Fruit fly (Drosophila melanogaster) whole organism, embryonic: ENCODE data around the gene Ctr9.

Experiments used
- CG1024 ChIP-seq: fragments of 200-800 bp; sonication (Bioruptor generic); IDR thresholded peaks from 2 replicates; pipeline ENCODE4 v1.3.6; 2022; ENCODE audit warnings: missing biosample characterization, missing genetic modification characterization
- CG10979 ChIP-seq: fragments of 200-800 bp; sonication (Bioruptor generic); optimal IDR thresholded peaks from 2 replicates; lab custom pipeline; 2018; ENCODE audit warnings: missing biosample characterization, mild to moderate bottlenecking, missing genetic modification characterization, moderate library complexity
- CG11085 ChIP-seq: fragments of 200-800 bp; sonication (Bioruptor generic); IDR thresholded peaks from 2 replicates; pipeline ENCODE4 v1.3.6; 2022; ENCODE audit warnings: missing biosample characterization, missing genetic modification characterization
- CG11398 ChIP-seq: fragments of 200-800 bp; sonication (Bioruptor generic); optimal IDR thresholded peaks from 2 replicates; lab custom pipeline; 2016; ENCODE audit warnings: missing biosample characterization, missing genetic modification characterization
- CG12155 ChIP-seq: fragments of 200-800 bp; sonication (Bioruptor generic); optimal IDR thresholded peaks from 3 replicates; lab custom pipeline; 2016; ENCODE audit warnings: missing biosample characterization, missing genetic modification characterization
- CG12219 ChIP-seq: fragments of 200-800 bp; sonication (Bioruptor generic); optimal IDR thresholded peaks from 3 replicates; lab custom pipeline; 2018; ENCODE audit warnings: missing biosample characterization, mild to moderate bottlenecking, missing genetic modification characterization
- CG12391 ChIP-seq: fragments of 200-800 bp; sonication (Bioruptor generic); optimal IDR thresholded peaks from 3 replicates; lab custom pipeline; 2018; ENCODE audit warnings: missing biosample characterization, mild to moderate bottlenecking, missing genetic modification characterization, moderate library complexity
- CG12769 ChIP-seq: fragments of 200-800 bp; sonication (Bioruptor generic); optimal IDR thresholded peaks from 2 replicates; lab custom pipeline; 2019; ENCODE audit warnings: missing biosample characterization, mild to moderate bottlenecking, missing genetic modification characterization, moderate library complexity
- CG14860 ChIP-seq: fragments of 200-800 bp; sonication (Bioruptor generic); IDR thresholded peaks from 3 replicates; pipeline ENCODE4 v1.3.6; 2022; ENCODE audit warnings: missing biosample characterization, missing genetic modification characterization; ENCODE audit not compliant: partially characterized antibody
- CG15073 ChIP-seq: fragments of 200-800 bp; sonication (Bioruptor generic); optimal IDR thresholded peaks from 2 replicates; lab custom pipeline; 2016; ENCODE audit warnings: missing biosample characterization, missing genetic modification characterization
- CG2199 ChIP-seq: fragments of 200-800 bp; sonication (Bioruptor generic); IDR thresholded peaks from 3 replicates; pipeline ENCODE4 v1.3.6; 2022; ENCODE audit warnings: missing biosample characterization, missing genetic modification characterization
- CG32772 ChIP-seq: fragments of 200-800 bp; sonication (Bioruptor generic); IDR thresholded peaks from 2 replicates; pipeline ENCODE4 v1.3.6; 2022; ENCODE audit warnings: missing biosample characterization, missing genetic modification characterization
- CG4328 ChIP-seq: fragments of 200-800 bp; sonication (Bioruptor generic); optimal IDR thresholded peaks from 3 replicates; lab custom pipeline; 2017; ENCODE audit warnings: missing biosample characterization, missing genetic modification reagents, missing genetic modification characterization
- CG4617 ChIP-seq: fragments of 200-800 bp; sonication (Bioruptor generic); optimal IDR thresholded peaks from 3 replicates; lab custom pipeline; 2016; ENCODE audit warnings: missing biosample characterization, missing genetic modification characterization, borderline replicate concordance
- CG6689 ChIP-seq: fragments of 200-800 bp; sonication (Bioruptor generic); IDR thresholded peaks from 2 replicates; pipeline ENCODE4 v1.3.6; 2022; ENCODE audit warnings: missing biosample characterization, missing genetic modification characterization
- CG6813 ChIP-seq: fragments of 200-800 bp; sonication (Bioruptor generic); optimal IDR thresholded peaks from 2 replicates; lab custom pipeline; 2017; ENCODE audit warnings: missing biosample characterization, missing genetic modification characterization, mild to moderate bottlenecking, moderate library complexity, missing genetic modification reagents
- CG7556 ChIP-seq: fragments of 200-800 bp; sonication (Bioruptor generic); optimal IDR thresholded peaks from 2 replicates; lab custom pipeline; 2017; ENCODE audit warnings: missing biosample characterization, mild to moderate bottlenecking, missing genetic modification characterization
- CG7928 ChIP-seq: fragments of 200-800 bp; sonication (Bioruptor generic); optimal IDR thresholded peaks from 2 replicates; lab custom pipeline; 2017; ENCODE audit warnings: missing biosample characterization, mild to moderate bottlenecking, missing genetic modification characterization
- CG7963 ChIP-seq: fragments of 200-800 bp; sonication (Bioruptor generic); IDR thresholded peaks from 3 replicates; pipeline ENCODE4 v1.3.6; 2022; ENCODE audit warnings: missing biosample characterization, missing genetic modification characterization; ENCODE audit not compliant: partially characterized antibody
- CG7987 ChIP-seq: fragments of 200-800 bp; sonication (Bioruptor generic); optimal IDR thresholded peaks from 2 replicates; lab custom pipeline; 2018; ENCODE audit warnings: missing biosample characterization, mild to moderate bottlenecking, missing genetic modification characterization, moderate library complexity
- CG8281 ChIP-seq: fragments of 200-800 bp; sonication (Bioruptor generic); optimal IDR thresholded peaks from 2 replicates; lab custom pipeline; 2018; ENCODE audit warnings: missing biosample characterization, mild to moderate bottlenecking, missing genetic modification characterization, moderate library complexity
- CG8944 ChIP-seq: fragments of 200-800 bp; sonication (Bioruptor generic); optimal IDR thresholded peaks from 3 replicates; lab custom pipeline; 2016; ENCODE audit warnings: missing biosample characterization, missing genetic modification characterization
- Dp ChIP-seq: fragments of 200-800 bp; sonication (Bioruptor generic); optimal IDR thresholded peaks from 2 replicates; lab custom pipeline; 2018; ENCODE audit warnings: missing biosample characterization, mild to moderate bottlenecking, missing genetic modification characterization, moderate library complexity
- ERR ChIP-seq: fragments of 200-800 bp; sonication (Bioruptor generic); optimal IDR thresholded peaks from 2 replicates; lab custom pipeline; 2016; ENCODE audit warnings: missing biosample characterization, missing genetic modification characterization
- Elba2 ChIP-seq: fragments of 200-800 bp; sonication (Bioruptor generic); optimal IDR thresholded peaks from 3 replicates; lab custom pipeline; 2016; ENCODE audit warnings: missing biosample characterization, missing genetic modification characterization
- HmgZ ChIP-seq: fragments of 200-800 bp; sonication (Bioruptor generic); optimal IDR thresholded peaks from 2 replicates; lab custom pipeline; 2018; ENCODE audit warnings: missing biosample characterization, mild to moderate bottlenecking, missing genetic modification characterization
- Hr78 ChIP-seq, 2 experiments: fragments of 200-800 bp in 1 of 2; fragments of >200 bp in 1 of 2; sonication (Bioruptor generic) in 1 of 2; optimal IDR thresholded peaks; 2 replicates each; lab custom pipeline; 2017 to 2019; ENCODE audit warnings: missing biosample characterization in 2 of 2, missing genetic modification characterization in 2 of 2, mild to moderate bottlenecking in 1 of 2, moderate library complexity in 1 of 2
- MBD-R2 ChIP-seq: fragments of 200-800 bp; sonication (Bioruptor generic); IDR thresholded peaks from 2 replicates; pipeline ENCODE4 v1.3.6; 2022; ENCODE audit warnings: missing biosample characterization, missing genetic modification characterization
- Mes4 ChIP-seq: fragments of 200-800 bp; sonication (Bioruptor generic); optimal IDR thresholded peaks from 2 replicates; lab custom pipeline; 2016; ENCODE audit warnings: missing biosample characterization, missing genetic modification characterization
- Nf-YC ChIP-seq: fragments of 200-800 bp; optimal IDR thresholded peaks from 3 replicates; lab custom pipeline; 2019; ENCODE audit warnings: missing biosample characterization, mild to moderate bottlenecking, missing genetic modification characterization, moderate library complexity
- Pdp1 ChIP-seq, 2 experiments: fragments of 200-800 bp; sonication (Bioruptor generic); optimal IDR thresholded peaks; 3 replicates each; lab custom pipeline; 2016; ENCODE audit warnings: missing biosample characterization in 2 of 2, missing genetic modification characterization in 2 of 2, mild to moderate bottlenecking in 1 of 2, moderate library complexity in 1 of 2
- Sox100B ChIP-seq: fragments of 200-800 bp; sonication (Bioruptor generic); optimal IDR thresholded peaks from 3 replicates; lab custom pipeline; 2018; ENCODE audit warnings: missing biosample characterization, mild to moderate bottlenecking, missing genetic modification characterization
- Spps ChIP-seq: fragments of 200-800 bp; sonication (Bioruptor generic); optimal IDR thresholded peaks from 2 replicates; lab custom pipeline; 2018; ENCODE audit warnings: missing biosample characterization, mild to moderate bottlenecking, missing genetic modification characterization
- ab ChIP-seq: fragments of 200-800 bp; sonication (Bioruptor generic); optimal IDR thresholded peaks from 2 replicates; lab custom pipeline; 2016; ENCODE audit warnings: missing biosample characterization, missing genetic modification characterization
- btn ChIP-seq: fragments of 200-800 bp; sonication (Bioruptor generic); optimal IDR thresholded peaks from 2 replicates; lab custom pipeline; 2016; ENCODE audit warnings: missing biosample characterization, missing genetic modification characterization
- cato ChIP-seq: fragments of 200-800 bp; sonication (Bioruptor generic); optimal IDR thresholded peaks from 2 replicates; lab custom pipeline; 2016; ENCODE audit warnings: missing biosample characterization, missing genetic modification characterization, borderline replicate concordance
- cwo ChIP-seq: fragments of 200-800 bp; sonication (Bioruptor generic); optimal IDR thresholded peaks from 3 replicates; lab custom pipeline; 2017; ENCODE audit warnings: missing biosample characterization, missing genetic modification characterization, mild to moderate bottlenecking, moderate library complexity, missing genetic modification reagents
- ftz-f1 ChIP-seq: fragments of 200-800 bp; sonication (Bioruptor generic); optimal IDR thresholded peaks from 2 replicates; lab custom pipeline; 2016; ENCODE audit warnings: missing biosample characterization, missing genetic modification characterization
- grn ChIP-seq: fragments of 200-800 bp; sonication (Bioruptor generic); optimal IDR thresholded peaks from 3 replicates; lab custom pipeline; 2017; ENCODE audit warnings: missing biosample characterization, missing genetic modification characterization
- h ChIP-seq: fragments of >200 bp; optimal IDR thresholded peaks from 2 replicates; lab custom pipeline; 2017
- kni ChIP-seq: fragments of 200-800 bp; sonication (Bioruptor generic); optimal IDR thresholded peaks from 3 replicates; lab custom pipeline; 2017; ENCODE audit warnings: mild to moderate bottlenecking, missing biosample characterization, missing genetic modification reagents, missing genetic modification characterization
- luna ChIP-seq: fragments of 200-800 bp; sonication (Bioruptor generic); optimal IDR thresholded peaks from 2 replicates; lab custom pipeline; 2016; ENCODE audit warnings: missing biosample characterization, missing genetic modification characterization
- nom ChIP-seq: fragments of 200-800 bp; sonication (Bioruptor generic); optimal IDR thresholded peaks from 2 replicates; lab custom pipeline; 2017; ENCODE audit warnings: missing biosample characterization, missing genetic modification characterization, mild to moderate bottlenecking, moderate library complexity, missing genetic modification reagents
- otp ChIP-seq: fragments of 200-800 bp; sonication (Bioruptor generic); IDR thresholded peaks from 3 replicates; pipeline ENCODE4, ENCODE4 v1.3.6; 2022; ENCODE audit warnings: missing biosample characterization, missing genetic modification characterization
- peb ChIP-seq: fragments of 200-800 bp; sonication (Bioruptor generic); IDR thresholded peaks from 2 replicates; pipeline ENCODE4 v1.3.6; 2022; ENCODE audit warnings: missing biosample characterization, missing genetic modification characterization
- pita ChIP-seq: fragments of 200-800 bp; sonication (Bioruptor generic); optimal IDR thresholded peaks from 2 replicates; lab custom pipeline; 2017; ENCODE audit warnings: missing biosample characterization, mild to moderate bottlenecking, missing genetic modification characterization
- sim ChIP-seq: fragments of 200-800 bp; sonication (Bioruptor generic); IDR thresholded peaks from 2 replicates; pipeline ENCODE4 v1.3.6; 2022; ENCODE audit warnings: missing biosample characterization, missing genetic modification characterization
- stwl ChIP-seq: fragments of 200-800 bp; sonication (Bioruptor generic); optimal IDR thresholded peaks from 3 replicates; lab custom pipeline; 2018; ENCODE audit warnings: missing biosample characterization, mild to moderate bottlenecking, missing genetic modification characterization, moderate library complexity
- tap ChIP-seq: fragments of 200-800 bp; optimal IDR thresholded peaks from 3 replicates; lab custom pipeline; 2019; ENCODE audit warnings: missing biosample characterization, mild to moderate bottlenecking, missing genetic modification characterization, moderate library complexity
- toy ChIP-seq: fragments of 200-800 bp; sonication (Bioruptor generic); IDR thresholded peaks from 2 replicates; pipeline ENCODE4 v1.3.6; 2022; ENCODE audit warnings: missing biosample characterization, missing genetic modification characterization

The Ctr9 gene

dm6 chr3L:1302234-1302949 is 4.6 kb upstream of the Ctr9 start, which contains the start of the genes Rac1 and Acat2 (continued):
- TF ChIP-seq Hr78 (GFP tag; optimal IDR thresholded peaks at IDR 0.05; lab: Kevin White, UChicago) = no peak
- no peak for TF ChIP-seq CG11398
- TF ChIP-seq nom (GFP tag; lab: Kevin White, UChicago) = no peak
- 0 out of 3 replicates have a peak, but pooled peaks have one; percentile 21 for TF ChIP-seq CG14860 (GFP tag; lab: Robert Waterston, UW)
- TF ChIP-seq CG12155 (GFP tag; lab: Kevin White, UChicago) = no peak
- no peak for TF ChIP-seq kni
- no peak for TF ChIP-seq CG4328 (GFP tag; lab: Kevin White, UChicago)
- TF ChIP-seq HmgZ (tag; lab: Kevin White, UChicago) = peak; percentile 17
- TF ChIP-seq CG6813 (GFP tag; lab: Kevin White, UChicago) = no peak
- no peak for TF ChIP-seq ab (GFP tag; lab: Kevin White, UChicago)
- peak; percentile 64 for TF ChIP-seq CG7928
- no peak for TF ChIP-seq CG2199 (GFP tag; lab: Robert Waterston, UW)
- TF ChIP-seq cato = no peak
- TF ChIP-seq Elba2 (GFP tag; lab: Kevin White, UChicago) = no peak
- TF ChIP-seq sim = no peak
- TF ChIP-seq h (lab: Kevin White, UChicago) = no peak
- no peak for TF ChIP-seq tap (tag; lab: Kevin White, UChicago)
- TF ChIP-seq CG10979 (tag; lab: Kevin White, UChicago) = no peak
- TF ChIP-seq Mes4 (GFP tag; lab: Kevin White, UChicago) = peak; percentile 13
- TF ChIP-seq otp (GFP tag; lab: Robert Waterston, UW) = no peak
- no peak for TF ChIP-seq CG7556 (GFP tag; lab: Kevin White, UChicago)
- no peak for TF ChIP-seq CG15073
- TF ChIP-seq stwl (tag; lab: Kevin White, UChicago) = peak; percentile 56
- TF ChIP-seq pita (GFP tag; lab: Kevin White, UChicago) = no peak
- TF ChIP-seq cwo = no peak
- TF ChIP-seq Nf-YC (tag; lab: Kevin White, UChicago) = peak; percentile 43
- TF ChIP-seq CG12391 (tag; lab: Kevin White, UChicago) = peak; percentile 57
- TF ChIP-seq CG32772 (GFP tag; lab: Robert Waterston, UW) = no peak
- TF ChIP-seq CG6689 (GFP tag; lab: Robert Waterston, UW) = no peak
- no peak for TF ChIP-seq btn (GFP tag; lab: Kevin White, UChicago)
- no peak for TF ChIP-seq CG7963
- peak; percentile 76 for TF ChIP-seq Dp (GFP tag; lab: Kevin White, UChicago)
- TF ChIP-seq luna (GFP tag; lab: Kevin White, UChicago) = no peak
- TF ChIP-seq CG12219 (GFP tag; lab: Kevin White, UChicago) = no peak
- TF ChIP-seq Spps = no peak
- no peak for TF ChIP-seq ERR
- TF ChIP-seq Sox100B (GFP tag; lab: Kevin White, UChicago) = no peak
- TF ChIP-seq CG11085 (GFP tag; lab: Robert Waterston, UW) = no peak
- TF ChIP-seq toy (GFP tag; lab: Robert Waterston, UW) = no peak
- peak; percentile 63 for TF ChIP-seq MBD-R2 (GFP tag; lab: Robert Waterston, UW)
- TF ChIP-seq peb (GFP tag; lab: Robert Waterston, UW) = no peak
- peak; percentile 21 for TF ChIP-seq ftz-f1 (GFP tag; lab: Kevin White, UChicago)
- peak in 1 of 2 experiments; percentile 35 for TF ChIP-seq Pdp1 (GFP tag; optimal IDR thresholded peaks at IDR 0.05; lab: Kevin White, UChicago)
- TF ChIP-seq CG12769 (tag; lab: Kevin White, UChicago) = no peak
- TF ChIP-seq grn (GFP tag; lab: Kevin White, UChicago) = peak; percentile 97
- peak; percentile 78 for TF ChIP-seq CG4617 (GFP tag; lab: Kevin White, UChicago)
- no peak for TF ChIP-seq CG1024 (GFP tag; lab: Robert Waterston, UW)
- TF ChIP-seq CG8281 (tag; lab: Kevin White, UChicago) = no peak
- TF ChIP-seq CG7987 = no peak
- no peak for TF ChIP-seq CG8944 (GFP tag; lab: Kevin White, UChicago)
